Fruit fly (Drosophila melanogaster) S2 (cell line): ENCODE measurements around the gene CG33288.

Source experiments
- CG8478 ChIP-seq: fragments of >200 bp; optimal IDR thresholded peaks from 2 replicates; lab custom pipeline; 2018
- CTCF ChIP-seq, 2 experiments: fragments of >200 bp; optimal IDR thresholded peaks; 2 replicates each; lab custom pipeline; 2018

- TF ChIP-seq CG8478 (lab: Kevin White, UChicago): no peak
- TF ChIP-seq CTCF (optimal IDR thresholded peaks at IDR 0.05; lab: Kevin White, UChicago): no peak
Measured at dm6 chr3L:21445704-21446103, 18.1 kb downstream of the CG33288 start, which contains the start of gene Syx7.
